Worm (Caenorhabditis elegans) whole organism, midembryonic: ENCODE measurements around the gene F44D12.16.

Source experiments
- T22C8.4 ChIP-seq: fragments of 200-800 bp; sonication (Bioruptor generic); IDR thresholded peaks from 2 replicates; pipeline ENCODE4 v1.3.6; 2022; ENCODE audit warnings: missing genetic modification characterization, missing compliant biosample characterization
- cog-1 ChIP-seq: sonication (generic microtip); optimal IDR thresholded peaks from 2 replicates; lab custom pipeline; 2016; ENCODE audit warnings: missing genetic modification characterization, missing compliant biosample characterization

- TF ChIP-seq T22C8.4 (GFP tag; lab: Robert Waterston, UW): no peak
- TF ChIP-seq cog-1 (tag; lab: Kevin White, UChicago): no peak
Observed at ce11 chrIV:10022991-10023390, 5.9 kb upstream of the F44D12.16 start, which contains the start of gene F44D12.8.
